Fruit fly (Drosophila melanogaster): ENCODE data around the gene Chsy.

Gene Chsy

dm6 chrX:15593477-15594229 is at the start of gene Chsy (continued):
- TF ChIP-seq CG4617 (GFP tag; optimal IDR thresholded peaks at IDR 0.05; ENCODE audit: borderline replicate concordance): no peak
- no peak for TF ChIP-seq ap (GFP tag; IDR thresholded peaks at IDR 0.05)
- no peak for TF ChIP-seq da (GFP tag; optimal IDR thresholded peaks at IDR 0.05)
- TF ChIP-seq pfk (GFP tag; optimal IDR thresholded peaks at IDR 0.05): no peak
- TF ChIP-seq CG8944 (GFP tag; optimal IDR thresholded peaks at IDR 0.05): no peak
- TF ChIP-seq odd (GFP tag; optimal IDR thresholded peaks at IDR 0.05): no peak
- TF ChIP-seq Bteb2 (GFP tag; optimal IDR thresholded peaks at IDR 0.05): no peak
- no peak for TF ChIP-seq Awh (GFP tag; IDR thresholded peaks at IDR 0.05)
- TF ChIP-seq oc (tag; optimal IDR thresholded peaks at IDR 0.05): no peak
- no peak for TF ChIP-seq CG12659 (GFP tag; optimal IDR thresholded peaks at IDR 0.05)
- no peak for TF ChIP-seq caup (GFP tag; optimal IDR thresholded peaks at IDR 0.05; ENCODE audit: severe bottlenecking)
- no peak for TF ChIP-seq Max (GFP tag; optimal IDR thresholded peaks at IDR 0.05)
- peak; percentile 16; the same call in 1 of the 2 replicates for TF ChIP-seq E2f2 (GFP tag; IDR thresholded peaks at IDR 0.05)
- TF ChIP-seq CG11696 (GFP tag; IDR thresholded peaks at IDR 0.05): no peak
- no peak for TF ChIP-seq Hmr (GFP tag; optimal IDR thresholded peaks at IDR 0.05)
- TF ChIP-seq CG2875 (GFP tag; optimal IDR thresholded peaks at IDR 0.05): no peak
- no peak for TF ChIP-seq CG10654 (GFP tag; optimal IDR thresholded peaks at IDR 0.05)
- TF ChIP-seq ato (GFP tag; IDR thresholded peaks at IDR 0.05; ENCODE audit: partially characterized antibody): no peak
- no peak for TF ChIP-seq CG4820 (GFP tag; optimal IDR thresholded peaks at IDR 0.05)
- no peak for TF ChIP-seq Oaz (GFP tag; IDR thresholded peaks at IDR 0.05)
- no peak for TF ChIP-seq CG10959 (GFP tag; IDR thresholded peaks at IDR 0.05)
- no peak for TF ChIP-seq CG6791 (GFP tag; IDR thresholded peaks at IDR 0.05; ENCODE audit: partially characterized antibody)
- TF ChIP-seq CG17802 (tag; optimal IDR thresholded peaks at IDR 0.05): no peak
- TF ChIP-seq Jarid2 (GFP tag; optimal IDR thresholded peaks at IDR 0.05): peak; percentile 73
- no peak for TF ChIP-seq CG12942 (GFP tag; optimal IDR thresholded peaks at IDR 0.05)
- TF ChIP-seq CrebB (tag; optimal IDR thresholded peaks at IDR 0.05): no peak
- TF ChIP-seq TFAM (GFP tag; optimal IDR thresholded peaks at IDR 0.05): no peak
- TF ChIP-seq CG34376 (GFP tag; optimal IDR thresholded peaks at IDR 0.05): peak; percentile 21
- no peak for TF ChIP-seq C15 (GFP tag; IDR thresholded peaks at IDR 0.05)
- no peak for TF ChIP-seq CG6272 (GFP tag; IDR thresholded peaks at IDR 0.05)
- no peak for TF ChIP-seq CG30403 (GFP tag; optimal IDR thresholded peaks at IDR 0.05)
- no peak for TF ChIP-seq CG17359 (tag; optimal IDR thresholded peaks at IDR 0.05)
- TF ChIP-seq CG2678 (tag; optimal IDR thresholded peaks at IDR 0.05): peak; percentile 44
- TF ChIP-seq Ets65A (GFP tag): no peak
- no peak for TF ChIP-seq CG12299 (tag; optimal IDR thresholded peaks at IDR 0.05)
- TF ChIP-seq Doc3 (GFP tag; IDR thresholded peaks at IDR 0.05; ENCODE audit: partially characterized antibody): no peak
- no peak for TF ChIP-seq Fer2 (tag; optimal IDR thresholded peaks at IDR 0.05)
- no peak for TF ChIP-seq Eip74EF (GFP tag; optimal IDR thresholded peaks at IDR 0.05)
- peak; percentile 66 for TF ChIP-seq yki (optimal IDR thresholded peaks at IDR 0.05)
- TF ChIP-seq tgo (GFP tag; IDR thresholded peaks at IDR 0.05): peak; percentile 18; the same call in 1 of the 3 replicates
- TF ChIP-seq BtbVII (GFP tag; optimal IDR thresholded peaks at IDR 0.05): no peak
- peak; percentile 42 for TF ChIP-seq H2.0 (GFP tag; IDR thresholded peaks at IDR 0.05)
- no peak for TF ChIP-seq pros (GFP tag; optimal IDR thresholded peaks at IDR 0.05)
- TF ChIP-seq CG9876 (GFP tag; optimal IDR thresholded peaks at IDR 0.05): no peak
- 0 out of 2 replicates have a peak, but pooled peaks have one; percentile 10 for TF ChIP-seq CG32532 (GFP tag; IDR thresholded peaks at IDR 0.05)
- TF ChIP-seq Drgx (GFP tag; IDR thresholded peaks at IDR 0.05): no peak
- no peak for TF ChIP-seq Atf3 (GFP tag; optimal IDR thresholded peaks at IDR 0.05)
- no peak for TF ChIP-seq CG10147 (GFP tag; optimal IDR thresholded peaks at IDR 0.05)
- peak; percentile 92 for TF ChIP-seq CG15514 (GFP tag; optimal IDR thresholded peaks at IDR 0.05)
- TF ChIP-seq tap (tag; optimal IDR thresholded peaks at IDR 0.05): no peak

Data from whole organism, embryonic.